Worm (Caenorhabditis elegans) whole organism, young adult: ENCODE results near the gene mip-2.

Experiments
- F57A8.1 ChIP-seq: fragments of 200-800 bp; sonication (Bioruptor generic); optimal IDR thresholded peaks from 2 replicates; lab custom pipeline; 2018; ENCODE audit warnings: mild to moderate bottlenecking, missing genetic modification characterization, moderate library complexity, missing compliant biosample characterization
- mes-4 ChIP-seq: sonication (generic microtip); optimal IDR thresholded peaks from 2 replicates; lab custom pipeline; 2016; ENCODE audit warnings: missing genotype, missing genetic modification characterization, missing compliant biosample characterization
- pha-4 ChIP-seq: fragments of 150-350 bp; sonication (generic microtip); optimal IDR thresholded peaks from 2 replicates; lab custom pipeline; 2014; ENCODE audit warnings: missing biosample characterization, missing genetic modification reagents, missing genetic modification characterization
- snpc-4 ChIP-seq, 5 experiments: fragments of 150-350 bp in 1 of 5; sonication (generic microtip) in 4 of 5; optimal IDR thresholded peaks; 2 replicates each; lab custom pipeline; 2014 to 2018; ENCODE audit warnings: missing genetic modification characterization in 5 of 5, missing biosample characterization in 3 of 5, antibody characterized with exemption in 2 of 5, mild to moderate bottlenecking in 2 of 5, missing compliant biosample characterization in 2 of 5, missing genotype in 2 of 5, moderate library complexity in 2 of 5, missing genetic modification reagents in 1 of 5

DNA sequence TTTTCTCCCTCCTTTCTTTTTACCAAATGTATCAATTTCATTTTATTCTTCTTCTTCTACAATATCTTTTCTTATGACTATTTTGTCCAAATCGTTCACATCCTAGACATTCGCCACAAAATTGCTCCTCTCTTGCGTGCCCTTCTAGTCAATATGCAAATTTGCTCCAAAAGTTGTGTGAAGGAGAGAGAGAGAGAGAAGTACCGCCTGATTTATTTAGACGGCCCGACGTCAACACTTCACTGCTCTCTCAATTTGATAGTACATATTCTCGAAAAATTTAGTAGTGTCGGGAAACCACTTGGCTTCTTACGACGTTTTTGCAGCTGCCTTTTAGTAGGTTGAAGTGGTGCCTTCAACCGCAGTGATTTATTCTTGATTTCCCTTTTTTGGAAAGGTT, 14.8 kb upstream of the mip-2 start:
- TF ChIP-seq snpc-4 (GFP tag; optimal IDR thresholded peaks at IDR 0.05; lab: Kevin White, UChicago) (no peak), snpc-4 (tag; optimal IDR thresholded peaks at IDR 0.05; lab: Kevin White, UChicago) (no peak), pha-4 (tag; lab: Kevin White, UChicago) (no peak), F57A8.1 (GFP tag; lab: Kevin White, UChicago) (no peak), mes-4 (tag; lab: Kevin White, UChicago) (no peak)
